Fruit fly (Drosophila melanogaster): ENCODE measurements around the gene Cdc23.

The Cdc23 gene

DNA sequence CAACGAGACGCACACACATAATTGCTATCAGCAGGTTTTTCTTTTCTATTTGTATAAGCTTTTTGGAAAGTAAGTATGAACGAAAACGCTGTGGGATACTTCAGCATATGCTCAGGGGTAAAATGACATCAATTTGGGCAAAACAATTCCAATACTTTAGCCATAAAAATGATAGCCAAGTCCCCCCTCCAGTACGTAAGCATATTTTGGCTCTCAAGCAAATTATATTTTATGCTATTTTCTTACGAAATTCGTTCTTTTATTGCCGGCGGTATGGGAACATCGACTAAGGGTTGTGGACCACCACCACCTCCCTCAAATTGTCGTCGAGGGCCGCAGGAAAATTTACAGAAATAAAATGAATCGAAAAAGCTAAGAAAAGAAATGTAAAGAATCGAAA is 14.1 kb downstream of the Cdc23 start, which contains the start of gene CG43233:
CG43233 (minus strand) TSS at position 101 of the 400 bp plus-strand sequence.
- TF ChIP-seq kay (GFP tag; ENCODE audit: borderline replicate concordance) (no peak), CG7045 (GFP tag; optimal IDR thresholded peaks at IDR 0.05) (no peak), pad (GFP tag; optimal IDR thresholded peaks at IDR 0.05) (no peak), Crg-1 (GFP tag; optimal IDR thresholded peaks at IDR 0.05) (no peak), Mnt (GFP tag; optimal IDR thresholded peaks at IDR 0.05) (no peak), toe (GFP tag; optimal IDR thresholded peaks at IDR 0.05) (no peak), Hr96 (GFP tag; optimal IDR thresholded peaks at IDR 0.05) (no peak)

DNA sequence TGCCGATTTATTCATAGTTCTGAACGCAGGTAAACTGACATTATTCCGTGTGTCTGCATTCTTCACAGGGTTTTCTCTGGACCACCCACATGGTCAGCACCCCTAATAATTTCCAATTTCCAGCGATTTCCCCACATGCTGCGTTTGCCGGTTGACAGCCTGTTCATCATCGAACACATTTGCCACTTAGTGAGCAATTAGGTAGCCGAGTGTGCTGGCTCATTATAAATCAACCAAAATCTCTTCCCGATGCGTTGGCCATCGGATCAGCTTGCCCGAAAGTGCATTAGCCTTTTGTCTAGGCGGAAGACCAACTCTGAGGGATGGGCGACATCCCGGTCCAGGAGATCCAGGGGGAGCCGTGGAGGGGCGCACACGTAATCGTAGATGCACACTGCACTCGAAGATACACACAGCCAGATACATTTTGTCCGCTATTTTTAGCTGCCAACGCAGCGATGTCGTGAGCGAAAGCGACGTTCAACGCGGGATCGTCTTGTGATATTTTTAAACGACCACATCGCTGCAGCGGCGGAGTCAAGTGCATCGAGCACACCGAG is 17.7 kb downstream of the Cdc23 start:
- no peak for TF ChIP-seq pad (GFP tag; optimal IDR thresholded peaks at IDR 0.05)
- no peak for TF ChIP-seq cic (GFP tag; optimal IDR thresholded peaks at IDR 0.05)
- TF ChIP-seq bab1 (GFP tag; optimal IDR thresholded peaks at IDR 0.05) = no peak
- TF ChIP-seq ovo (GFP tag; optimal IDR thresholded peaks at IDR 0.05) = no peak
- TF ChIP-seq CG1620 (GFP tag; optimal IDR thresholded peaks at IDR 0.05) = no peak
- TF ChIP-seq tj (GFP tag; optimal IDR thresholded peaks at IDR 0.05) = no peak
- no peak for TF ChIP-seq Clk (GFP tag; optimal IDR thresholded peaks at IDR 0.05)
- no peak for TF ChIP-seq CG14711 (tag; optimal IDR thresholded peaks at IDR 0.05)
- TF ChIP-seq CG7045 (GFP tag; optimal IDR thresholded peaks at IDR 0.05) = no peak
- no peak for TF ChIP-seq CG11617 (GFP tag; optimal IDR thresholded peaks at IDR 0.05)
- no peak for TF ChIP-seq Hr96 (GFP tag; optimal IDR thresholded peaks at IDR 0.05)
- no peak for TF ChIP-seq Mnt (GFP tag; optimal IDR thresholded peaks at IDR 0.05)
- TF ChIP-seq CG7101 (tag; optimal IDR thresholded peaks at IDR 0.05) = no peak
- no peak for TF ChIP-seq CG12768 (GFP tag; optimal IDR thresholded peaks at IDR 0.05)
- TF ChIP-seq toe (GFP tag; optimal IDR thresholded peaks at IDR 0.05) = no peak
- TF ChIP-seq cnc (optimal IDR thresholded peaks at IDR 0.05) = no peak

DNA sequence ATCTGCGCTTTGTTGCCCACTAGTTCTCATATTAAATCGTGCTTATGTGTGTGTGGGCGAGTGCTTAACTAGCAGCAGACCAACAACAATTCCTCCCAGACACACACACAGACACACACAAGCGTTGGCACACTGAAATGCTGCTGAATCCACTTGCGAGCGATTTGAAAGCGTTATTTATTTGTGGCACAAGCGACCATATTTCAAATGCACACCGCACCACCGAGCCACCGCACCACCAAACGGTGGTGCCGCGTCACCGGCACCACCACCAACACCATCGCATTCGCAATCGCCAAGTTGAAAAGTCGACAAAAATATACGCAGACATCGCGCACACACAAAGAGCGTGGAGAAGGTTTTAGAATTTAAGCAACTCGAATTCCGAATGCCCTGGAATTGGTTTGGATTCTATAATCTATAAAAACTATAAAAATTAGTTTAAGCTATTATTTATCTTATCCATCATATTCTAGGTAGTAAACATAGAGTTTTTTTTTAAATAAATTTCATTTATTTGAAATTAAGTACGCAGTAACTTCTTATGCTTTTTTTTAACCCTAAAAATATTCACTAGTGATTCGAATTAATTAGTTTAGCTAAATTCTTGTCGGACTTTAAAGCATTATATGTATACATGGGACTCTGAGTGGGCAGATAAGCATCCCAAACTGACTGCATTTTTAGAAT is 19.6 kb downstream of the Cdc23 start:
- TF ChIP-seq Clk (GFP tag; optimal IDR thresholded peaks at IDR 0.05) (no peak), ovo (GFP tag; optimal IDR thresholded peaks at IDR 0.05) (no peak), CG7045 (GFP tag; optimal IDR thresholded peaks at IDR 0.05) (no peak), Hr96 (GFP tag; optimal IDR thresholded peaks at IDR 0.05) (no peak), CG12768 (GFP tag; optimal IDR thresholded peaks at IDR 0.05) (no peak), kay (GFP tag; ENCODE audit: borderline replicate concordance) (no peak), cic (GFP tag; optimal IDR thresholded peaks at IDR 0.05) (no peak), tj (GFP tag; optimal IDR thresholded peaks at IDR 0.05) (no peak), CG1620 (GFP tag; optimal IDR thresholded peaks at IDR 0.05) (no peak), CG5204 (GFP tag; optimal IDR thresholded peaks at IDR 0.05) (no peak), toe (GFP tag; optimal IDR thresholded peaks at IDR 0.05) (no peak), bab1 (GFP tag; optimal IDR thresholded peaks at IDR 0.05) (no peak), Mnt (GFP tag; optimal IDR thresholded peaks at IDR 0.05) (no peak), CG14711 (tag; optimal IDR thresholded peaks at IDR 0.05) (no peak), CG7101 (tag; optimal IDR thresholded peaks at IDR 0.05) (no peak), cnc (optimal IDR thresholded peaks at IDR 0.05) (no peak), CG33017 (tag; optimal IDR thresholded peaks at IDR 0.05) (no peak)

DNA sequence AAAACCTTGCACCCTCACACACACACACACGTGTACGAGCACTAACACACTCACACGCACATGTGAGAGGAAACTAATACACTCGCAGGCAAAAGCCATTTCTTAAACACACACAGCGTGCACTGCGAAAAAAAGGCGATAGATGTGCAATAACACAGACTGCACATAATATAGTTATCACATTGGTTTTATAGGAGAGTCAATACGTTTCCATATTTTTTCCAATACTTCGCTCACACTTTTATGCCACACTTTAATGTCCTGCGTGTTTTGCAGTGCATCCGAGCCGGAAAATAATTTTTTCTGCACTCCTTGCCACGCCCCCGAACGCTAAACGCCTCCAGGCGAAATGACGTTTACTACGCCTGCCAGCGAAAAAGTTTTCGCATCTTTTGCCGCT is 20.6 kb downstream of the Cdc23 start:
- TF ChIP-seq CG5204 (GFP tag; optimal IDR thresholded peaks at IDR 0.05) (no peak), toe (GFP tag; optimal IDR thresholded peaks at IDR 0.05) (no peak), Mnt (GFP tag; optimal IDR thresholded peaks at IDR 0.05) (no peak), CG12768 (GFP tag; optimal IDR thresholded peaks at IDR 0.05) (no peak), Hr96 (GFP tag; optimal IDR thresholded peaks at IDR 0.05) (no peak), Crg-1 (GFP tag; optimal IDR thresholded peaks at IDR 0.05) (no peak), cnc (optimal IDR thresholded peaks at IDR 0.05) (no peak), bab1 (GFP tag; optimal IDR thresholded peaks at IDR 0.05) (no peak)

DNA sequence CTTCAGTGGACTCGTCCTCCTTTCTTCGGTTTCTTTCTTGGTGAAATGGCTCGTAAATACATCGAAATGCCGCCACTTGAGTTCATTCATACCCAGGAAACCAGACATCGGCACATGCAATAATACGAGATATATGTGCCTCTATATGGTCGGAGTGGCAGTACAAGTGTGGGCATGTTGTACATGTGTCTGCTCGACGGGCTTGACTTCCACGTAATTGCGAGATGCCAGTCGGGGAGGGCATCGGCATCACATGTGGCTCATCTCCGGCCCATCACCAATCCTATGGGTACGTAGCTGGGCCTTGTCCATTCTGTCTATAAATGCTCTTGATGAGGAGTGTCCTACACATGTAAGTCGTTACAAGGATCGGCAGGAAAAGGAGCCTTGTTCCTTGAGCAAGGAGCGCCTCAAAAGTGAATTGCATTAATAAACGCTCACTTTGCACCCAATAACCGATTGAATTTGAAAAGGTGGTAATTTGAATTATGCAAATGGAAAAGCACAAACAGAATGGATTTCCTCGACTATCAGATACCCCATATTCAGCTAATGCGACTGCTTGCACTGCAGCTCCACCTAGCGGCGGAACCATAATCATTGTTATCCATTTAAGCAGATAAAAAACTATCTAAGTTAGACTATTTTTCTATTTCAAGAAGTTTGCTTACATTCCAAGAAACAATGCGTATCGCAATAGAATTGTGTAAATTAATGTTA is 22.2 kb downstream of the Cdc23 start:
- TF ChIP-seq CG11617 (GFP tag; optimal IDR thresholded peaks at IDR 0.05) (no peak), CG7101 (tag; optimal IDR thresholded peaks at IDR 0.05) (no peak), CG1620 (GFP tag; optimal IDR thresholded peaks at IDR 0.05) (no peak), CG33017 (tag; optimal IDR thresholded peaks at IDR 0.05) (no peak), cnc (optimal IDR thresholded peaks at IDR 0.05) (no peak), Mnt (GFP tag; optimal IDR thresholded peaks at IDR 0.05) (no peak), Hr96 (GFP tag; optimal IDR thresholded peaks at IDR 0.05) (no peak), CG14711 (tag; optimal IDR thresholded peaks at IDR 0.05) (no peak), CG7045 (GFP tag; optimal IDR thresholded peaks at IDR 0.05) (no peak), toe (GFP tag; optimal IDR thresholded peaks at IDR 0.05) (no peak), CG5204 (GFP tag; optimal IDR thresholded peaks at IDR 0.05) (no peak), cic (GFP tag; optimal IDR thresholded peaks at IDR 0.05) (no peak), bab1 (GFP tag; optimal IDR thresholded peaks at IDR 0.05) (no peak), Clk (GFP tag; optimal IDR thresholded peaks at IDR 0.05) (no peak), CG12768 (GFP tag; optimal IDR thresholded peaks at IDR 0.05) (no peak), tj (GFP tag; optimal IDR thresholded peaks at IDR 0.05) (no peak)

DNA sequence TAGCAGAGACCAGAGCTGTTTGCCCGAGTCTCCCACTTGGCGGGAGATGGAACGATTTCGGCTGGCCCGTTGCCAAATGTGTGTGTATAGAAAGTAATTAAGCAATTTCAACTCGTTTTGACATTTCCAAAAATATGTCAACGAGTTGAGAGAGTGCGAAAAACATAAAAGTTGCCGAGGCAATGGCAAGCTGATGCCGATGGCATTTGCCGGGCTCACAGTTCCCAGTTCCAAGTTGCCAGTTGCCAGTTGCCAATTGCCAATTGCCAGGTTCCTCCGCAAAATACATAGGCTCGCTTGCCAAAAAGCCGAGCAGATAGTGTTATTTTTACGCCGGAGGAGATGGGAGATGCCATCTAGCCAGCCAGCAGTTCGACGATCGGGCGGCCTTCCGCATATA is 24.5 kb downstream of the Cdc23 start:
- TF ChIP-seq Clk (GFP tag; optimal IDR thresholded peaks at IDR 0.05) (no peak), Crg-1 (GFP tag; optimal IDR thresholded peaks at IDR 0.05) (no peak), pad (GFP tag; optimal IDR thresholded peaks at IDR 0.05) (no peak)

Data from whole organism, adult.